Fruit fly (Drosophila melanogaster) whole organism, embryonic: ENCODE results near the gene Ugt305A1.

Experiments used
- BEAF-32 ChIP-seq: fragments of 200-800 bp; sonication (Bioruptor generic); optimal IDR thresholded peaks from 3 replicates; lab custom pipeline; 2017; ENCODE audit warnings: missing biosample characterization, missing genetic modification characterization, mild to moderate bottlenecking, moderate library complexity, missing genetic modification reagents
- CG11247 ChIP-seq: fragments of 200-800 bp; sonication (Bioruptor generic); IDR thresholded peaks from 2 replicates; pipeline ENCODE4 v1.3.6; 2022; ENCODE audit warnings: missing biosample characterization, missing genetic modification characterization
- CG11696 ChIP-seq: fragments of 200-800 bp; sonication (Bioruptor generic); IDR thresholded peaks from 2 replicates; pipeline ENCODE4 v1.3.6; 2022; ENCODE audit warnings: missing biosample characterization, missing genetic modification characterization
- CG12659 ChIP-seq: fragments of 200-800 bp; sonication (Bioruptor generic); optimal IDR thresholded peaks from 3 replicates; lab custom pipeline; 2017; ENCODE audit warnings: mild to moderate bottlenecking, missing biosample characterization, missing genetic modification reagents, missing genetic modification characterization
- CG13287 ChIP-seq: fragments of 200-800 bp; sonication (Bioruptor generic); IDR thresholded peaks from 2 replicates; pipeline ENCODE4 v1.3.6; 2022; ENCODE audit warnings: missing biosample characterization, missing genetic modification characterization; ENCODE audit not compliant: partially characterized antibody
- CG15514 ChIP-seq: fragments of 200-800 bp; sonication (Bioruptor generic); optimal IDR thresholded peaks from 3 replicates; lab custom pipeline; 2017; ENCODE audit warnings: missing biosample characterization, missing genetic modification characterization, mild to moderate bottlenecking, moderate library complexity, missing genetic modification reagents
- CG16813 ChIP-seq: fragments of 200-800 bp; sonication (Bioruptor generic); IDR thresholded peaks from 3 replicates; pipeline ENCODE4 v1.3.6; 2022; ENCODE audit warnings: missing biosample characterization, missing genetic modification characterization; ENCODE audit not compliant: partially characterized antibody
- CG1792 ChIP-seq: fragments of 200-800 bp; sonication (Bioruptor generic); optimal IDR thresholded peaks from 2 replicates; lab custom pipeline; 2016; ENCODE audit warnings: missing biosample characterization, missing genetic modification characterization
- CG18476 ChIP-seq: fragments of 200-800 bp; sonication (Bioruptor generic); optimal IDR thresholded peaks from 2 replicates; lab custom pipeline; 2016; ENCODE audit warnings: missing biosample characterization, mild to moderate bottlenecking, missing genetic modification characterization
- CG6254 ChIP-seq: fragments of 200-800 bp; sonication (Bioruptor generic); optimal IDR thresholded peaks from 3 replicates; lab custom pipeline; 2017; ENCODE audit warnings: mild to moderate bottlenecking, missing biosample characterization, missing genetic modification reagents, missing genetic modification characterization
- CG8290 ChIP-seq, 3 experiments: fragments of 200-800 bp; sonication (Bioruptor generic); optimal IDR thresholded peaks; 2 replicates each; lab custom pipeline; 2016 to 2019; ENCODE audit warnings: missing biosample characterization in 3 of 3, missing genetic modification characterization in 3 of 3, mild to moderate bottlenecking in 2 of 3, moderate library complexity in 1 of 3
- CG9215 ChIP-seq: fragments of 200-800 bp; sonication (Bioruptor generic); IDR thresholded peaks from 2 replicates; pipeline ENCODE4 v1.3.6; 2022; ENCODE audit warnings: missing biosample characterization, missing genetic modification characterization
- CoRest ChIP-seq: fragments of 200-800 bp; sonication (Bioruptor generic); optimal IDR thresholded peaks from 3 replicates; lab custom pipeline; 2018; ENCODE audit warnings: missing biosample characterization, mild to moderate bottlenecking, missing genetic modification characterization, moderate library complexity
- Dbx ChIP-seq: fragments of 200-800 bp; sonication (Bioruptor generic); IDR thresholded peaks from 3 replicates; pipeline ENCODE4 v1.3.6; 2022; ENCODE audit warnings: missing biosample characterization, missing genetic modification characterization
- Ets97D ChIP-seq: fragments of 200-800 bp; sonication (Bioruptor generic); optimal IDR thresholded peaks from 3 replicates; lab custom pipeline; 2016; ENCODE audit warnings: missing biosample characterization, missing genetic modification characterization
- H2.0 ChIP-seq: fragments of 200-800 bp; sonication (Bioruptor generic); IDR thresholded peaks from 2 replicates; pipeline ENCODE4 v1.3.6; 2022; ENCODE audit warnings: missing biosample characterization, missing genetic modification characterization
- HLH3B ChIP-seq: fragments of 200-800 bp; sonication (Bioruptor generic); IDR thresholded peaks from 2 replicates; pipeline ENCODE4 v1.3.6; 2022; ENCODE audit warnings: missing biosample characterization, missing genetic modification characterization
- Hmr ChIP-seq: fragments of 200-800 bp; sonication (Bioruptor generic); optimal IDR thresholded peaks from 3 replicates; lab custom pipeline; 2017; ENCODE audit warnings: mild to moderate bottlenecking, missing biosample characterization, missing genetic modification reagents, missing genetic modification characterization
- Hr51 ChIP-seq, 2 experiments: fragments of 200-800 bp; sonication (Bioruptor generic); optimal IDR thresholded peaks; 2 replicates in 1 of 2; 3 replicates in 1 of 2; lab custom pipeline; 2016 to 2018; ENCODE audit warnings: missing biosample characterization in 2 of 2, missing genetic modification characterization in 2 of 2, mild to moderate bottlenecking in 1 of 2, moderate library complexity in 1 of 2
- Hr78 ChIP-seq, 2 experiments: fragments of 200-800 bp in 1 of 2; fragments of >200 bp in 1 of 2; sonication (Bioruptor generic) in 1 of 2; optimal IDR thresholded peaks; 2 replicates each; lab custom pipeline; 2017 to 2019; ENCODE audit warnings: missing biosample characterization in 2 of 2, missing genetic modification characterization in 2 of 2, mild to moderate bottlenecking in 1 of 2, moderate library complexity in 1 of 2
- MBD-R2 ChIP-seq: fragments of 200-800 bp; sonication (Bioruptor generic); IDR thresholded peaks from 2 replicates; pipeline ENCODE4 v1.3.6; 2022; ENCODE audit warnings: missing biosample characterization, missing genetic modification characterization
- MESR4 ChIP-seq: fragments of 200-800 bp; sonication (Bioruptor generic); optimal IDR thresholded peaks from 2 replicates; lab custom pipeline; 2018; ENCODE audit warnings: missing biosample characterization, mild to moderate bottlenecking, missing genetic modification characterization, moderate library complexity
- Mad ChIP-seq: fragments of 200-800 bp; sonication (Bioruptor generic); optimal IDR thresholded peaks from 2 replicates; lab custom pipeline; 2016; ENCODE audit warnings: missing biosample characterization, missing genetic modification characterization
- Med ChIP-seq: fragments of 200-800 bp; sonication (Bioruptor generic); peaks from one replicate; lab custom pipeline; 2016; ENCODE audit warnings: missing biosample characterization, missing genetic modification characterization, mild to moderate bottlenecking, inconsistent platforms, moderate library complexity
- Myb ChIP-seq: fragments of 200-800 bp; sonication (Bioruptor generic); optimal IDR thresholded peaks from 2 replicates; lab custom pipeline; 2016; ENCODE audit warnings: missing biosample characterization, missing genetic modification characterization
- Nf-YA ChIP-seq: fragments of 200-800 bp; sonication (Bioruptor generic); IDR thresholded peaks from 2 replicates; pipeline ENCODE4 v1.3.6; 2022; ENCODE audit warnings: missing biosample characterization, missing genetic modification characterization
- Nf-YB ChIP-seq: fragments of 200-800 bp; sonication (Bioruptor generic); optimal IDR thresholded peaks from 3 replicates; lab custom pipeline; 2019; ENCODE audit warnings: missing biosample characterization, mild to moderate bottlenecking, missing genetic modification characterization, moderate library complexity
- Opbp ChIP-seq: fragments of 200-800 bp; sonication (Bioruptor generic); IDR thresholded peaks from 3 replicates; pipeline ENCODE4 v1.3.6; 2022; ENCODE audit warnings: missing biosample characterization, missing genetic modification characterization; ENCODE audit not compliant: partially characterized antibody
- PHDP ChIP-seq: fragments of 200-800 bp; sonication (Bioruptor generic); optimal IDR thresholded peaks from 3 replicates; lab custom pipeline; 2018; ENCODE audit warnings: missing biosample characterization, mild to moderate bottlenecking, missing genetic modification characterization, moderate library complexity
- Pdp1 ChIP-seq, 2 experiments: fragments of 200-800 bp; sonication (Bioruptor generic); optimal IDR thresholded peaks; 3 replicates each; lab custom pipeline; 2016; ENCODE audit warnings: missing biosample characterization in 2 of 2, missing genetic modification characterization in 2 of 2, mild to moderate bottlenecking in 1 of 2, moderate library complexity in 1 of 2
- Rx ChIP-seq: fragments of 200-800 bp; sonication (Bioruptor generic); IDR thresholded peaks from 2 replicates; pipeline ENCODE4 v1.3.6; 2022; ENCODE audit warnings: missing biosample characterization, missing genetic modification characterization
- ara ChIP-seq: fragments of 200-800 bp; sonication (Bioruptor generic); IDR thresholded peaks from 2 replicates; pipeline ENCODE4 v1.3.6; 2022; ENCODE audit warnings: missing biosample characterization, missing genetic modification characterization
- eyg ChIP-seq: fragments of 200-800 bp; sonication (Bioruptor generic); optimal IDR thresholded peaks from 3 replicates; lab custom pipeline; 2016; ENCODE audit warnings: missing biosample characterization, missing genetic modification characterization
- gem ChIP-seq: fragments of 200-800 bp; sonication (Bioruptor generic); optimal IDR thresholded peaks from 2 replicates; lab custom pipeline; 2019; ENCODE audit warnings: missing biosample characterization, mild to moderate bottlenecking, missing genetic modification characterization, moderate library complexity
- her ChIP-seq: fragments of 200-800 bp; sonication (Bioruptor generic); optimal IDR thresholded peaks from 2 replicates; lab custom pipeline; 2016; ENCODE audit warnings: missing biosample characterization, missing genetic modification characterization
- mld ChIP-seq: fragments of 200-800 bp; sonication (Bioruptor generic); IDR thresholded peaks from 3 replicates; pipeline ENCODE4 v1.3.6; 2022; ENCODE audit warnings: missing biosample characterization, missing genetic modification characterization; ENCODE audit not compliant: partially characterized antibody
- nmo ChIP-seq: fragments of 200-800 bp; sonication (Bioruptor generic); optimal IDR thresholded peaks from 2 replicates; lab custom pipeline; 2018; ENCODE audit warnings: missing biosample characterization, mild to moderate bottlenecking, missing genetic modification characterization, moderate library complexity
- rib ChIP-seq: fragments of 200-800 bp; sonication (Bioruptor generic); IDR thresholded peaks from 2 replicates; pipeline ENCODE4 v1.3.6; 2022; ENCODE audit warnings: missing biosample characterization, missing genetic modification characterization
- row ChIP-seq: fragments of 200-800 bp; sonication (Bioruptor generic); IDR thresholded peaks from 3 replicates; pipeline ENCODE4 v1.3.6; 2022; ENCODE audit warnings: missing biosample characterization, missing genetic modification characterization
- scrt ChIP-seq: fragments of 200-800 bp; sonication (Bioruptor generic); optimal IDR thresholded peaks from 2 replicates; lab custom pipeline; 2018; ENCODE audit warnings: missing biosample characterization, mild to moderate bottlenecking, missing genetic modification characterization, moderate library complexity
- stwl ChIP-seq: fragments of 200-800 bp; sonication (Bioruptor generic); optimal IDR thresholded peaks from 3 replicates; lab custom pipeline; 2018; ENCODE audit warnings: missing biosample characterization, mild to moderate bottlenecking, missing genetic modification characterization, moderate library complexity
- sug ChIP-seq: fragments of 200-800 bp; optimal IDR thresholded peaks from 2 replicates; lab custom pipeline; 2019; ENCODE audit warnings: missing biosample characterization, mild to moderate bottlenecking, missing genetic modification characterization, moderate library complexity
- trem ChIP-seq: fragments of 200-800 bp; optimal IDR thresholded peaks from 3 replicates; lab custom pipeline; 2019; ENCODE audit warnings: missing biosample characterization, mild to moderate bottlenecking, missing genetic modification characterization, moderate library complexity
- twi ChIP-seq: fragments of 200-800 bp; optimal IDR thresholded peaks from 2 replicates; lab custom pipeline; 2019; ENCODE audit warnings: missing biosample characterization, mild to moderate bottlenecking, missing genetic modification characterization, moderate library complexity

Gene Ugt305A1

dm6 chr3L:4021260-4021831 is 38.2 kb upstream of the Ugt305A1 start, which contains the start of gene Mul1 (continued):
- TF ChIP-seq Hmr (GFP tag; lab: Kevin White, UChicago) (peak; percentile 17), Hr51 (GFP tag; optimal IDR thresholded peaks at IDR 0.05; lab: Kevin White, UChicago) (no peak), nmo (GFP tag; lab: Kevin White, UChicago) (peak; percentile 37), Myb (GFP tag; lab: Kevin White, UChicago) (peak; percentile 84), twi (peak; percentile 33), Med (GFP tag; lab: Kevin White, UChicago) (peak; percentile 75), CG13287 (peak; percentile 54; the same call in 1 of the 2 replicates), Nf-YB (GFP tag; lab: Kevin White, UChicago) (no peak), BEAF-32 (GFP tag; lab: Kevin White, UChicago) (peak; percentile 36), scrt (GFP tag; lab: Kevin White, UChicago) (peak; percentile 83), CoRest (tag; lab: Kevin White, UChicago) (peak; percentile 11), PHDP (tag; lab: Kevin White, UChicago) (peak; percentile 10), Pdp1 (GFP tag; optimal IDR thresholded peaks at IDR 0.05; lab: Kevin White, UChicago) (peak in 1 of 2 experiments; percentile 77), MBD-R2 (GFP tag; lab: Robert Waterston, UW) (peak; percentile 83), Ets97D (peak; percentile 43), CG6254 (peak; percentile 36), trem (tag; lab: Kevin White, UChicago) (peak; percentile 43), MESR4 (GFP tag; lab: Kevin White, UChicago) (peak; percentile 54), Opbp (GFP tag; lab: Robert Waterston, UW) (0 out of 3 replicates have a peak, but pooled peaks have one; percentile 33), gem (no peak), CG12659 (GFP tag; lab: Kevin White, UChicago) (peak; percentile 46), row (GFP tag; lab: Robert Waterston, UW) (peak; percentile 27; the same call in 1 of the 3 replicates)
- TF ChIP-seq, all 482 proteins: peak for 53

DNA sequence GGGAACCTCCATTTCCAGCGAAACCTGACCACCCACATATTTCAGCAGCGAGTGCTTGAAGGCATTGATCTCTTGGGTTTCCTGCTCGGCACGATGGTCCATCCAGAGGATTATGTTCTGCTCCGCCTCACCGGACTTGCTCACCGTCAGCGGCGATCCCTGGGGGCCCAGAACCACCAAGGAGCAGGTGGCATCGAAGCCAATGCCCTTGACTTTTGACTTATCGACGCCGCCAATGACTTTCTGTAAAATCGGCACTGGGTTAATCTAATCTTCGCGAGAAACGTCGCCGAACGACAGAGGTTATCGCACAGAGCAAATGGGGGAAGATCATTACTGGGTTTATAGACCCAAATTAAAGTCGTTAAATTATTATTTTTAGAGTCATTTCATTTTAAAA is 35.1 kb upstream of the Ugt305A1 start:
- TF ChIP-seq Mad (GFP tag; lab: Kevin White, UChicago) (no peak), CG11247 (GFP tag; lab: Robert Waterston, UW) (no peak), CG8290 (GFP tag; optimal IDR thresholded peaks at IDR 0.05; lab: Kevin White, UChicago) (no peak), CG8290 (tag; optimal IDR thresholded peaks at IDR 0.05; lab: Kevin White, UChicago) (no peak), her (GFP tag; lab: Kevin White, UChicago) (no peak), rib (GFP tag; lab: Robert Waterston, UW) (no peak), Hr78 (GFP tag; optimal IDR thresholded peaks at IDR 0.05; lab: Kevin White, UChicago) (peak in 1 of 2 experiments; percentile 13), CG11696 (GFP tag; lab: Robert Waterston, UW) (0 out of 2 replicates have a peak, but pooled peaks have one; percentile 7)

DNA sequence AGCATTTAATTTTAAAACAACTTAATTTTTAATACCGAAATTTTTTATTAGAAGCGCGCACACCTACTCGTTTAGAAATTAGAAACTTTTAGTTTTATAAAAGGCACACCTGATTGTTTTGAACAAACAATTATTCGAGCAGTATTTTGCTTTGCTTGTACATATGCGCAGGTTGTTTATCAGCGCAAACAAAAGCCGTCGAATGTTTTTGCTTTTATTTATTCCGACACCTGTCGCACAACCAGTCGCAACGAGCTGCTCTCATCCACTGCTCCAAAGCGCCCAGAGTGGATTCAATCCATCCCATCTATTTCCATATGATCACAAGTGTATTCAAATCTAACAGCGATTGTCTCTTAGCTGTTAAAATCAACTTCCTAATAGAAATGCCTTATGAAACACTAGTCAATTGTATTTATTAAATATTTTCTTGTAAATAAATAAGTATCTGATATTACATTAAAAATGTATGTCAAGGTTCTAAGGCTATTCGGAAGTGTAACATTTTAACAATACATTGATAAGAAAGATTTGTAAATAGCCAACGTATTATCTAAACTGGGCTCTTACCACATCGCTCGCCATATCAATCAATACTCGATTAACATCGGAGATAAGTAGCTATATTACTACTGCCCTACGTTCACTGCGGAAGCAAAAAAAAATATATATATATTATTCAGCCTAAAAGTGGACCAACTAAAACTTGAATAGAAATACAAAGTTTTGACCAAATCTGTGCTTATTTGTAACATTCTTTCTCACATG is 33.6 kb upstream of the Ugt305A1 start, which contains the start of gene CG11594:
CG11594 (minus strand) TSS at position 274 of the 768 bp plus-strand sequence.
- TF ChIP-seq Nf-YB (GFP tag; lab: Kevin White, UChicago) (no peak), sug (tag; lab: Kevin White, UChicago) (no peak), Myb (GFP tag; lab: Kevin White, UChicago) (no peak), CG16813 (GFP tag; lab: Robert Waterston, UW) (no peak), Rx (no peak), CG1792 (GFP tag; lab: Kevin White, UChicago) (no peak), eyg (GFP tag; lab: Kevin White, UChicago) (peak; percentile 25), mld (GFP tag; lab: Robert Waterston, UW) (no peak), Dbx (peak; percentile 36; the same call in 1 of the 3 replicates), CG15514 (GFP tag; lab: Kevin White, UChicago) (peak; percentile 65), Nf-YA (GFP tag; lab: Robert Waterston, UW) (no peak), ara (GFP tag; lab: Robert Waterston, UW) (no peak), CG18476 (no peak), HLH3B (GFP tag; lab: Robert Waterston, UW) (no peak), stwl (tag; lab: Kevin White, UChicago) (no peak), H2.0 (GFP tag; lab: Robert Waterston, UW) (no peak), CG9215 (GFP tag; lab: Robert Waterston, UW) (no peak)
